Fruit fly (Drosophila melanogaster): Measurements from ENCODE around the gene MED30.

MED30 gene

dm6 chr3L:626498-627369, 27.2 kb downstream of the MED30 start:
- TF ChIP-seq h (GFP tag; optimal IDR thresholded peaks at IDR 0.05) (peak; percentile 31), tai (GFP tag; optimal IDR thresholded peaks at IDR 0.05) (no peak), CG9705 (GFP tag; optimal IDR thresholded peaks at IDR 0.05) (peak; percentile 2), CrebA (GFP tag; optimal IDR thresholded peaks at IDR 0.05; ENCODE audit: borderline replicate concordance) (peak; percentile 16), sv (GFP tag; optimal IDR thresholded peaks at IDR 0.05) (peak; percentile 13), Rel (GFP tag; optimal IDR thresholded peaks at IDR 0.05) (peak; percentile 44), Rel (tag; optimal IDR thresholded peaks at IDR 0.05) (peak; percentile 57), Vsx2 (GFP tag; optimal IDR thresholded peaks at IDR 0.05; ENCODE audit: partially characterized antibody) (peak; percentile 54), usp (GFP tag; optimal IDR thresholded peaks at IDR 0.05) (no peak), Dfd (GFP tag; optimal IDR thresholded peaks at IDR 0.05) (peak; percentile 36), jim (GFP tag; optimal IDR thresholded peaks at IDR 0.05) (peak; percentile 92), br (GFP tag; optimal IDR thresholded peaks at IDR 0.05) (peak; percentile 10), HLH106 (tag; optimal IDR thresholded peaks at IDR 0.05) (peak; percentile 29), N (GFP tag; optimal IDR thresholded peaks at IDR 0.05) (no peak), Sp1 (GFP tag; optimal IDR thresholded peaks at IDR 0.05) (peak; percentile 71), psq (GFP tag; optimal IDR thresholded peaks at IDR 0.05) (no peak), woc (GFP tag; optimal IDR thresholded peaks at IDR 0.05) (peak; percentile 23), Dif (GFP tag; optimal IDR thresholded peaks at IDR 0.05; ENCODE audit: partially characterized antibody) (no peak), foxo (GFP tag; optimal IDR thresholded peaks at IDR 0.05) (no peak), fru (GFP tag; optimal IDR thresholded peaks at IDR 0.05) (peak; percentile 33), Mio (GFP tag; optimal IDR thresholded peaks at IDR 0.05) (no peak)

dm6 chr3L:625899-626298, 28.0 kb downstream of the MED30 start:
- peak; percentile 27 for TF ChIP-seq Sp1 (GFP tag; optimal IDR thresholded peaks at IDR 0.05)
- TF ChIP-seq Jra (GFP tag; optimal IDR thresholded peaks at IDR 0.05) = no peak
- no peak for TF ChIP-seq brk (GFP tag; optimal IDR thresholded peaks at IDR 0.05)

- TF ChIP-seq pan (optimal IDR thresholded peaks at IDR 0.05) = no peak
- TF ChIP-seq dl (GFP tag; optimal IDR thresholded peaks at IDR 0.05; ENCODE audit: insufficient read depth in 1 of 2, partially characterized antibody in 2 of 2) = no peak
- TF ChIP-seq dmrt93B (GFP tag; optimal IDR thresholded peaks at IDR 0.05) = no peak
- no peak for TF ChIP-seq brk (GFP tag; optimal IDR thresholded peaks at IDR 0.05)
- TF ChIP-seq CG9705 (GFP tag; optimal IDR thresholded peaks at IDR 0.05) = no peak
- no peak for TF ChIP-seq sage (GFP tag; optimal IDR thresholded peaks at IDR 0.05)
- TF ChIP-seq foxo (GFP tag; optimal IDR thresholded peaks at IDR 0.05) = no peak
Observed at dm6 chr3L:624203-624914, 29.5 kb downstream of the MED30 start.

dm6 chr3L:623556-623955, 30.3 kb downstream of the MED30 start:
- TF ChIP-seq GATAd (GFP tag; optimal IDR thresholded peaks at IDR 0.05) = no peak
- TF ChIP-seq N (GFP tag; optimal IDR thresholded peaks at IDR 0.05) = no peak
- peak; percentile 12 for TF ChIP-seq ey (GFP tag; optimal IDR thresholded peaks at IDR 0.05)
- no peak for TF ChIP-seq CrebA (GFP tag; optimal IDR thresholded peaks at IDR 0.05; ENCODE audit: borderline replicate concordance)
- TF ChIP-seq HLH106 (tag; optimal IDR thresholded peaks at IDR 0.05) = peak; percentile 3
- peak in 1 of 2 experiments; percentile 13 for TF ChIP-seq foxo (GFP tag; optimal IDR thresholded peaks at IDR 0.05)
- TF ChIP-seq h (GFP tag; optimal IDR thresholded peaks at IDR 0.05) = peak; percentile 7
- no peak for TF ChIP-seq jim (GFP tag; optimal IDR thresholded peaks at IDR 0.05)
- no peak for TF ChIP-seq dmrt93B (GFP tag; optimal IDR thresholded peaks at IDR 0.05)
- TF ChIP-seq woc (GFP tag; optimal IDR thresholded peaks at IDR 0.05) = no peak

dm6 chr3L:622357-622834, 31.5 kb downstream of the MED30 start:
- no peak for TF ChIP-seq Vsx2 (GFP tag; optimal IDR thresholded peaks at IDR 0.05; ENCODE audit: partially characterized antibody)
- no peak for TF ChIP-seq woc (GFP tag; optimal IDR thresholded peaks at IDR 0.05)
- TF ChIP-seq h (GFP tag; optimal IDR thresholded peaks at IDR 0.05) = peak; percentile 52
- TF ChIP-seq dl (GFP tag; optimal IDR thresholded peaks at IDR 0.05; ENCODE audit: insufficient read depth in 1 of 2, partially characterized antibody in 2 of 2) = no peak
- TF ChIP-seq CG9705 (GFP tag; optimal IDR thresholded peaks at IDR 0.05) = peak; percentile 39
- TF ChIP-seq ey (GFP tag; optimal IDR thresholded peaks at IDR 0.05) = peak; percentile 70
- TF ChIP-seq OdsH (GFP tag; optimal IDR thresholded peaks at IDR 0.05) = peak; percentile 71
- TF ChIP-seq tai (GFP tag; optimal IDR thresholded peaks at IDR 0.05) = peak; percentile 13
- TF ChIP-seq br (GFP tag; optimal IDR thresholded peaks at IDR 0.05) = peak; percentile 59
- TF ChIP-seq jim (GFP tag; optimal IDR thresholded peaks at IDR 0.05) = no peak
- TF ChIP-seq HLH106 (tag; optimal IDR thresholded peaks at IDR 0.05) = peak; percentile 75
- peak; percentile 65 for TF ChIP-seq fru (GFP tag; optimal IDR thresholded peaks at IDR 0.05)
- TF ChIP-seq Hnf4 (GFP tag; optimal IDR thresholded peaks at IDR 0.05) = peak; percentile 54
- TF ChIP-seq Rel (GFP tag; optimal IDR thresholded peaks at IDR 0.05) = no peak
- no peak for TF ChIP-seq Rel (tag; optimal IDR thresholded peaks at IDR 0.05)
- TF ChIP-seq N (GFP tag; optimal IDR thresholded peaks at IDR 0.05) = no peak
- peak; percentile 15 for TF ChIP-seq sage (GFP tag; optimal IDR thresholded peaks at IDR 0.05)
- peak; percentile 72 for TF ChIP-seq rgr (GFP tag; optimal IDR thresholded peaks at IDR 0.05)
- no peak for TF ChIP-seq Jra (GFP tag; optimal IDR thresholded peaks at IDR 0.05)
- TF ChIP-seq Hr83 (GFP tag; optimal IDR thresholded peaks at IDR 0.05; ENCODE audit: poor library complexity, severe bottlenecking) = no peak
- TF ChIP-seq usp (GFP tag; optimal IDR thresholded peaks at IDR 0.05) = no peak
- TF ChIP-seq dsf (GFP tag; optimal IDR thresholded peaks at IDR 0.05; ENCODE audit: borderline replicate concordance) = no peak
- TF ChIP-seq psq (GFP tag; optimal IDR thresholded peaks at IDR 0.05) = no peak
- TF ChIP-seq foxo (GFP tag; optimal IDR thresholded peaks at IDR 0.05) = peak in 1 of 2 experiments; percentile 75
- TF ChIP-seq pan (optimal IDR thresholded peaks at IDR 0.05) = no peak
